Worm (Caenorhabditis elegans) whole organism, dauer: ENCODE results near the gene C27D6.15.

Experiments used
- unc-62 ChIP-seq: sonication (generic microtip); optimal IDR thresholded peaks from 2 replicates; lab custom pipeline; 2017; ENCODE audit warnings: missing biosample characterization, missing genetic modification reagents, missing genetic modification characterization

The C27D6.15 gene

DNA sequence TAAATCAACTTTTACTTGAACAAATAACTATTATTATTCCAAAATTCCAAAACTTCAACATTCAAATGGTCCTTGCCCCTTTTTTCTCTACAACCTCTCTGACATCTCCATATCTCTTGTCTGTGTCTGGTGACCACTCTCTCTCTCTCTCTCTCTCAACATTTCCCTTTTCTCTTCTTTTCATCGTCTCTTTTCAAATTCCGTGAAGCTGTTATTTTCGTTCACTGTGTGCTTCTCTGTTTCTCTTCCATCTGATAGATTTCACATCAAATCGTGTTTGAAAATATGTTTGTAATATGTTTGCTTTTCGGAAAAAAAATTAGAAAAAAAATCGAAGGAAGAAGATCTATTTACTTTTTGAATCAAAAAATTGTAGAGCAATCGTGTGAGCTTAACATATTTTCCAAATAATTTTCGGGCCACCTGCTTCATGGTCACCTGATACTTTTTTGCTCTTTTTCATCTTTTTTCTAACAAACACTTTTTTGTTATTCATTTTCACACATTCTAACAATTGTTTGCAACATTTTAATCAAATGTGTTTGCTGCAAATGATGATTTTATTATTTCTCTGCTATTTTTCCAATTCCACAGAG, 29.4 kb downstream of the C27D6.15 start:
- no peak for TF ChIP-seq unc-62 (GFP tag; lab: Kevin White, UChicago)

DNA sequence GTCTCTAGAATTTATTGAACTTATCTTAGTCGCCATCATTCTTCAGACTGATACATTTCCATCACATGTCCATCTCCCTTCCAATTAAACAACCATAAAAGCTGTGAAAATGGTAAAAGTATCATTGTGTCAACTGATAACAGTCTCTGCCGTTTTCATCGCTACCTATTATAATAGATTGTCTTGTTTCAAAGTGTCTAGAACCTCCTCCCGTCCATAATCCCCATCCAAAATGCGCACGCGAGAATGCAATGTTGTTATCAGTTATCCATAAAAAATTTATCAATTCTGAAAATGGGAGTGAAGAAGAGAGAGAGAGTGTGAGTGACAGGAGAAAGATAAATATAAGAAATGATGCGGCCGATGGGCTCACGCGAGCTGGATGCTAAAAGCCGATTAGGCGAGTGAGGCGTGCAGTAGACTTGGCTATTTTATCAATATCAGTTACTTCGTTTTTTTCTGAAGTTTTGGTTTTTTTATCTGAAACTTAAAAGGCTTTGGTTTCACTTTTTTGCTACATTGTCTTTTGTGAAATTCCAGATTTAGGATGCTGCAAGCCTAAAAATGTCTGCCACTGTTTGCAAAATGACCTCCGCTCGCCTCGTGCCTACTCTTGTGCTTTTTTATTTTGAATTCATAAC, 30.3 kb downstream of the C27D6.15 start:
- TF ChIP-seq unc-62 (GFP tag; lab: Kevin White, UChicago): no peak

DNA sequence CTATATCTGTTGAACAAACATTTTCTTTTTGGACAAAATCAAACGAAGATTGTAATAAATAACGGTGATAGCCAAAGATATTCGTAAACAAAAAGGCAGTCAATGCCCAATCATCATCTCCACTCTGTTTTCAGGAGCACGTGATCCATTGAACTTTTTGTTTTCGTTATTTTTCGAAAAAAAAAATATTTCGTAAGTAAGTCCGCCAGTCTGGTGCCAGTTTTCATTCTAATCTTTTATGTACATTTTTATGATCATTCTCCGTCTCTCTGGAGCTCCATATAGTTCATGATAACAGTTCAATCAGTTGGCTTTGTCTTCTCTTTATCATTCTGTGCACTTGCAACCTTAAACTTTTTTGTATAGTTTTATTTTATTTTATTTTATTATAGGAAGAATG, 31.2 kb downstream of the C27D6.15 start, which contains the start of gene ampd-1:
TSS of gene ampd-1 (plus strand) at position 393 of the 400 bp plus-strand sequence.
- TF ChIP-seq unc-62 (GFP tag; lab: Kevin White, UChicago): no peak

DNA sequence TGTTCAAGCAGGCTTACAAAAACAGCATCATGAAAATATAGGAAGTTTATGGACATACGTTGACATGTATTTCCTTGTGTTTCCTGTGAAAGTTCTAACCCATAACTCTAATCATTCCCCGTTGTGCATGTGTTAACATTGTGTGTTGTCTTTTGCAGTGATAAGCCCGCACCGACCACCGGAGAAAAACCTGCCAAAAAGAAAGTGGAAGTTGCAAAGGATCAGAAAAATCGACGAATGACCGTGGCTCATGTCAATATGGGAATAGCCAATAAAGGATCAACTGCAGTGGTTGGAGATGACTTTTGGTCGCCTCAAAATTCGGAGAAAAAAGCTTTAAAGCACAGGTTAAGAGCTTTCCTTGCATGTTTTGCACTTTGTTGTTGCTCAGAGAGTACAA, 33.6 kb downstream of the C27D6.15 start:
- no peak for TF ChIP-seq unc-62 (GFP tag; lab: Kevin White, UChicago)

DNA sequence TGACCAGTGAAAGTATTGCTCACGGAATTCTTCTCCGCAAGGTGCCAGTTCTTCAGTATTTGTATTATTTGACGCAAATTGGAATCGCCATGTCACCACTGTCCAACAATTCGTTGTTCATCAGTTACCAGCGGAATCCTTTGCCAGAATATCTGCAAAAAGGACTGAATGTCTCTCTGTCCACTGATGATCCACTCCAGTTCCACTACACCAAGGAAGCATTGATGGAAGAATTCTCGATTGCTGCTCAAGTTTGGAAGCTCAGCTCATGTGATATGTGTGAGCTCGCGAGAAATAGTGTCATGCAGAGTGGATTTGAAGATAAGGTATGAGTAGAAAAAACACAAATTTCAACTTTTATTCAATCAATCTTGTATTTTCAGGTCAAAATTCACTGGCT, 37.4 kb downstream of the C27D6.15 start:
- no peak for TF ChIP-seq unc-62 (GFP tag; lab: Kevin White, UChicago)

DNA sequence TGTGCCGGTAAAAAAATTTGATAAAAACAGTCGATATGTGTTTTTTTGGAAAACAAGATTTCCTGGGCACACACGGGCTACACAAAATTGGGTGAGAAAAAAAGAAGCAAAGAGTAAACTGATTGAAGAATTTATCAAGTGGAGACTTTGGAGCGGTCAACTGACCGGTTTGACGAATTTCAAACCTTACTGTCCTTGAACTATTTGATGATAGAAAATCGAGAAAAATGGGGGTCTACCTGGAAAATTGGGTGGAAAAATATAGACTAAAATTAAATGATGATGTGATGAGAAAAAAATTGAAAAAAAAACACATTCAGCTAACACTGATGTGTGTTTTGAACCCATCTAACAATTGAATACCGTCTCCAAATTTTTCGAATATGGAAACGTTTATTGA, 39.1 kb downstream of the C27D6.15 start, which contains the start of gene C34F11.8:
TSS of gene C34F11.8 (minus strand) at position 135 of the 400 bp plus-strand sequence.
- no peak for TF ChIP-seq unc-62 (GFP tag; lab: Kevin White, UChicago)

DNA sequence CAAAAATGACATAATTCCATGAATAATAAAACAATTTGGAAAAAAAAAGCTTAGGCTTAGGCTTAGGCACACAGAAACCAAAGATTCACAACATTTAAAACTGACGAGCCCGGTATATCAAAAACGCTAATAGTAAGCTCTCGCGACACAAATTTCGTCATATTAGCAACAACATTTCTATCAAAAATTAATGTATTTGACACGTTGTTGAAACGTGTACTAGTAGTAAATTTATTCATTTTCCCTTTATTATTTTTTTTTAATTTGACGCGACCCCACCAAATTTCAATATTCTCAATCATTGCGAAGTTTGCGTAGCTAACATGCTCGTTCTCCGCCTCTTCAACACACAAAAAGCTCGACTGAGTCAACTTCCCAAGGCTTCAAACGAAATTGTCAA, 40.3 kb downstream of the C27D6.15 start, which contains the start of gene C34F11.2:
TSS of gene C34F11.2 (plus strand) at position 301 of the 400 bp plus-strand sequence.
- TF ChIP-seq unc-62 (GFP tag; lab: Kevin White, UChicago): no peak

DNA sequence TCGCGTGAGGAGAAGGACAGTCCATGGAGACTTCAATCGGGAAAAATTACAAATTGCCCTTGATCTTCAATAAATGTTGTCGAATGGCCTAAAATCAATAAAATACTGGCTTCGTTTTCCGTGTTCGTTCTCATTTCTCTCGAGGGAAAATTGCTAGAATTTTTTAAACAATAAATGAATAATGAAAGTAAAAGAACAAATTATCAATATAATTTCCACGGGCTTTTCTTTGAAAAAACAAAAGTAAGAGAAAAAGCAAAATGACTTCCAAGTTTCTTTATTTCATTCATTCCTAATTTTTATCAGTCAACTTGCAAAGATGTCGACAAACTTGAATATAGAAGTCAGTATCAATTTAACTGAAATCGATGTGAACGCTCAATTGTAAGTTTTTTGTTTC, 41.0 kb downstream of the C27D6.15 start, which contains the start of gene C34F11.1:
TSS of gene C34F11.1 (plus strand) at position 301 of the 400 bp plus-strand sequence.
- TF ChIP-seq unc-62 (GFP tag; lab: Kevin White, UChicago): no peak

DNA sequence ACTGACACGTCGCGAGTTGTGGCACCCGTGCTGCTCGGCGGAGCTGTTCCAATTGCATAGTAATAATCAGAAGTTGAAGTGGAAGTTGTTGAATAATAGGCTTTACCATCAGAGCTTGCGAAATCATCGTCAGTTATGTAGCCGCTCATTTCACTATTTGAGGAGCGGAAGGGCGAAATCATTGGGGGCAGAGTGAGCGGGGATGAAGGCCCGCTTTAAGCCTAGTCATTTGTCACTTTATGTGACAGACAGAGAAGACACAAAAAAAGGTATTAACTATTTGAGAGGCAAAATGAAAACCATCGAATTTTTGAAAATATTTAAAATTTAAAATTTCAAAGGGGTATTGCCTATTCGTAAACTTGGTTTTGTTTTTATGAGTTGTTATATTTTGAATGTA, 46.6 kb downstream of the C27D6.15 start:
- no peak for TF ChIP-seq unc-62 (GFP tag; lab: Kevin White, UChicago)

DNA sequence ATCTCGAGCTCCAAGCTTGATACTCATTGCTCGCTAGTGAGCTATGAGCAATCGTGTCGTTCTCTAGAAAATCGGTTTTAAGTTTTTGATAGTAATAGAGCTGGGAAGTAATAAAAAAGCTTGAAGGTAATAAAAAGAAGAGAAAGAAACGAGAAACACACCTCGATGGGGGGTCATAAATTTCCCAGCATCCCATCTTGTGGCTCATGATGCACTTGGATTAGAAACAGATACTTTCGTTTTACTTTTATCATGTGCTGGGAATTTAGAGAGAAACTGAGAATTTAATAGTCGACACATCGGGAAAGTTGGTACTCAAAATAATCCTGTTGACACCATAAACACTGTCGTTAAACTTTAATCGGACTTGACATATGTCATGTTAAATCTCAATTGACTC, 48.9 kb downstream of the C27D6.15 start:
- TF ChIP-seq unc-62 (GFP tag; lab: Kevin White, UChicago): no peak
